Worm (Caenorhabditis elegans) whole organism, L3 larva: ENCODE data around the gene frpr-7.

Experiments used
- ama-1 ChIP-seq: fragments of 150-350 bp; optimal IDR thresholded peaks from 2 replicates; lab custom pipeline; 2018
- nfya-1 ChIP-seq: sonication (generic microtip); optimal IDR thresholded peaks from 2 replicates; lab custom pipeline; 2017; ENCODE audit warnings: missing genetic modification characterization, mild to moderate bottlenecking, missing compliant biosample characterization, antibody characterized with exemption, moderate library complexity; ENCODE audit not compliant: insufficient read depth
- nhr-43 ChIP-seq: sonication (generic microtip); optimal IDR thresholded peaks from 2 replicates; lab custom pipeline; 2016; ENCODE audit warnings: mild to moderate bottlenecking, missing genetic modification characterization, missing compliant biosample characterization; ENCODE audit not compliant: poor library complexity, severe bottlenecking
- pqm-1 ChIP-seq: fragments of 150-350 bp; optimal IDR thresholded peaks from 2 replicates; lab custom pipeline; 2017; ENCODE audit warnings: missing biosample characterization, missing genetic modification characterization, inconsistent platforms
- snpc-4 ChIP-seq: fragments of 150-350 bp; optimal IDR thresholded peaks from 2 replicates; lab custom pipeline; 2014; ENCODE audit warnings: missing biosample characterization, missing genetic modification characterization
- unc-62 ChIP-seq: fragments of 150-350 bp; sonication (generic microtip); optimal IDR thresholded peaks from 4 replicates; lab custom pipeline; 2014; ENCODE audit warnings: missing biosample characterization, missing genetic modification reagents, missing genetic modification characterization
- ztf-11 ChIP-seq: fragments of 150-350 bp; optimal IDR thresholded peaks from 2 replicates; lab custom pipeline; 2014; ENCODE audit warnings: missing biosample characterization, missing genetic modification characterization

- TF ChIP-seq snpc-4 (no peak), ztf-11 (tag; lab: Kevin White, UChicago) (no peak), ama-1 (lab: Kevin White, UChicago) (no peak), nfya-1 (no peak), nhr-43 (tag; lab: Kevin White, UChicago) (no peak), pqm-1 (tag; lab: Kevin White, UChicago) (no peak), unc-62 (GFP tag; lab: Kevin White, UChicago) (no peak)
Measured at ce11 chrX:17614245-17614644, 34.6 kb upstream of the frpr-7 start, which contains the start of gene ncs-7.
